Fruit fly (Drosophila melanogaster) whole organism: ENCODE data around the gene Acyp.

Experiments
- EcR ChIP-seq, 2 experiments: fragments of >200 bp; optimal IDR thresholded peaks; 2 replicates each; lab custom pipeline; 2017; ENCODE audit warnings: missing biosample characterization in 2 of 2, missing genetic modification characterization in 2 of 2, missing genetic modification reagents in 2 of 2
- usp ChIP-seq: fragments of >200 bp; optimal IDR thresholded peaks from 2 replicates; lab custom pipeline; 2017; ENCODE audit warnings: missing biosample characterization, missing genetic modification characterization, mixed read lengths

DNA sequence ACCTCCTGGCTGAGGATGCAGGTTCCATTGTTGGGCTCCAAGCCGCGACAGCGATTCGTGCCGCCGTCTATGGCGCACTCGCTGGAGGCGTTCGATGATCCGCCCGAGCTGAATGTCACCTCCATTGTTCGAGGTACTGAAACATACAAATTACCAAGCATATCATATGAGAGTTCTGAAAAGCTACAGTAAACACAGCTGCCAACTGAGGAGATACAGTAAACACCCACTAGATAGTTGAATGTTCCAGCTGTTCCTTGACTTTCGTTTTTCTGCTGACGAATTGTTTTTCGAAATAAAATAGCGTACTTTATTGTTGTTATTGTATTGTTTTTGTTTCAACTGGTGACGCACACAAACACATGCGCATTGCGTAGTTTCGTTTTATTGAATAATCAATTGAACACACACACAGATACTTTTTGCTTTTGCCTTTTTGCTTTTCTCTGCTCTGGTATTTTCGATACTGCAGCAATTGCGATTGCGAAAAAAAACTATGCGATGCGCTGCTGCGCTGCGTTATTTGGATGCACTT is 8.0 kb upstream of the Acyp start:
- TF ChIP-seq usp (GFP tag; lab: Kevin White, UChicago) (no peak), EcR (GFP tag; optimal IDR thresholded peaks at IDR 0.05; lab: Kevin White, UChicago) (no peak)
